Worm (Caenorhabditis elegans) whole organism, L1 larva: Measurements from ENCODE around the gene nlp-2.

Experiments
- C16A3.4 ChIP-seq: fragments of 150-350 bp; optimal IDR thresholded peaks from 2 replicates; lab custom pipeline; 2014; ENCODE audit warnings: missing biosample characterization, missing genetic modification characterization
- C34B4.2 ChIP-seq: sonication (generic microtip); optimal IDR thresholded peaks from 2 replicates; lab custom pipeline; 2017; ENCODE audit warnings: mild to moderate bottlenecking, missing genetic modification characterization, missing compliant biosample characterization
- F16B12.6 ChIP-seq: fragments of 150-350 bp; optimal IDR thresholded peaks from 2 replicates; lab custom pipeline; 2014; ENCODE audit warnings: missing biosample characterization, missing genetic modification characterization
- aha-1 ChIP-seq: fragments of 150-350 bp; optimal IDR thresholded peaks from 2 replicates; lab custom pipeline; 2014; ENCODE audit warnings: missing biosample characterization, missing genetic modification characterization
- aly-2 ChIP-seq: fragments of 150-350 bp; optimal IDR thresholded peaks from 2 replicates; lab custom pipeline; 2014; ENCODE audit warnings: missing biosample characterization, missing genetic modification characterization
- ama-1 ChIP-seq: fragments of 150-350 bp; optimal IDR thresholded peaks from 2 replicates; lab custom pipeline; 2014
- ceh-63 ChIP-seq: fragments of 200-800 bp; sonication (Bioruptor generic); optimal IDR thresholded peaks from 2 replicates; lab custom pipeline; 2018; ENCODE audit warnings: mild to moderate bottlenecking, missing genetic modification characterization, missing compliant biosample characterization
- ceh-88 ChIP-seq: fragments of 200-800 bp; sonication (Bioruptor generic); IDR thresholded peaks from 2 replicates; pipeline ENCODE4 v1.3.6; 2022; ENCODE audit warnings: missing genetic modification characterization, missing compliant biosample characterization
- ces-1 ChIP-seq: fragments of 150-350 bp; optimal IDR thresholded peaks from 2 replicates; lab custom pipeline; 2014; ENCODE audit warnings: missing biosample characterization, missing genetic modification reagents, missing genetic modification characterization
- efl-1 ChIP-seq, 4 experiments: fragments of 150-350 bp; optimal IDR thresholded peaks in 3 of 4; peaks in 1 of 4; 1 replicate in 1 of 4; 2 replicates in 3 of 4; lab custom pipeline; 2014; ENCODE audit warnings: missing biosample characterization in 2 of 4, missing genetic modification characterization in 2 of 4, missing genetic modification reagents in 2 of 4
- egl-13 ChIP-seq: sonication (generic microtip); optimal IDR thresholded peaks from 2 replicates; lab custom pipeline; 2016; ENCODE audit warnings: missing genotype, missing genetic modification reagents, missing genetic modification characterization, missing compliant biosample characterization
- egl-27 ChIP-seq, 2 experiments: fragments of 150-350 bp in 1 of 2; sonication (generic microtip); optimal IDR thresholded peaks; 3 replicates each; lab custom pipeline; 2017 to 2018; ENCODE audit warnings: missing biosample characterization in 2 of 2, missing genetic modification characterization in 2 of 2, missing genetic modification reagents in 2 of 2
- ets-5 ChIP-seq: fragments of 200-800 bp; sonication (Bioruptor generic); IDR thresholded peaks from 2 replicates; pipeline ENCODE4 v1.3.6; 2022; ENCODE audit warnings: missing genetic modification characterization, missing compliant biosample characterization
- fkh-10 ChIP-seq: sonication (generic microtip); optimal IDR thresholded peaks from 2 replicates; lab custom pipeline; 2017; ENCODE audit warnings: missing biosample characterization, missing genetic modification reagents, missing genetic modification characterization
- fkh-4 ChIP-seq: sonication (generic microtip); optimal IDR thresholded peaks from 2 replicates; lab custom pipeline; 2016; ENCODE audit warnings: missing compliant biosample characterization, missing genetic modification characterization, borderline replicate concordance
- fos-1 ChIP-seq: fragments of 150-350 bp; optimal IDR thresholded peaks from 2 replicates; lab custom pipeline; 2014; ENCODE audit warnings: missing biosample characterization, missing genetic modification characterization
- isw-1 ChIP-seq: fragments of 200-800 bp; sonication (Bioruptor generic); IDR thresholded peaks from 2 replicates; pipeline ENCODE4 v1.3.6; 2022; ENCODE audit warnings: missing genetic modification characterization, missing compliant biosample characterization
- jun-1 ChIP-seq: fragments of 150-350 bp; optimal IDR thresholded peaks from 2 replicates; lab custom pipeline; 2014; ENCODE audit warnings: missing biosample characterization, missing genetic modification reagents, missing genetic modification characterization
- lin-15B ChIP-seq: fragments of 150-350 bp; sonication (generic microtip); optimal IDR thresholded peaks from 3 replicates; lab custom pipeline; 2014; ENCODE audit warnings: missing biosample characterization, missing genetic modification characterization
- lin-35 ChIP-seq, 2 experiments: fragments of 150-350 bp; optimal IDR thresholded peaks; 2 replicates each; lab custom pipeline; 2014; ENCODE audit warnings: missing biosample characterization in 2 of 2, missing genetic modification characterization in 2 of 2, missing genetic modification reagents in 2 of 2
- mef-2 ChIP-seq: fragments of 150-350 bp; optimal IDR thresholded peaks from 2 replicates; lab custom pipeline; 2014; ENCODE audit warnings: missing biosample characterization, missing genetic modification characterization
- nhr-11 ChIP-seq: fragments of 150-350 bp; optimal IDR thresholded peaks from 2 replicates; lab custom pipeline; 2014; ENCODE audit warnings: missing biosample characterization, missing genetic modification characterization
- nhr-12 ChIP-seq: sonication (generic microtip); optimal IDR thresholded peaks from 2 replicates; lab custom pipeline; 2017; ENCODE audit warnings: missing biosample characterization, missing genetic modification characterization
- nhr-20 ChIP-seq: sonication (generic microtip); optimal IDR thresholded peaks from 2 replicates; lab custom pipeline; 2016; ENCODE audit warnings: mild to moderate bottlenecking, missing genetic modification characterization, missing compliant biosample characterization
- nhr-237 ChIP-seq: fragments of 150-350 bp; optimal IDR thresholded peaks from 2 replicates; lab custom pipeline; 2014; ENCODE audit warnings: missing biosample characterization, missing genetic modification characterization
- nhr-76 ChIP-seq: sonication (generic microtip); optimal IDR thresholded peaks from 2 replicates; lab custom pipeline; 2017; ENCODE audit warnings: missing biosample characterization, missing genetic modification characterization
- nhr-85 ChIP-seq: sonication (generic microtip); peaks from one replicate; lab custom pipeline; 2016; ENCODE audit warnings: missing genetic modification characterization, inconsistent platforms, missing compliant biosample characterization
- nhr-90 ChIP-seq: sonication (generic microtip); optimal IDR thresholded peaks from 2 replicates; lab custom pipeline; 2016; ENCODE audit warnings: mild to moderate bottlenecking, missing genetic modification characterization, missing compliant biosample characterization; ENCODE audit not compliant: poor library complexity
- snpc-4 ChIP-seq: fragments of 150-350 bp; optimal IDR thresholded peaks from 2 replicates; lab custom pipeline; 2014; ENCODE audit warnings: missing biosample characterization, missing genetic modification characterization
- snu-23 ChIP-seq: sonication (generic microtip); optimal IDR thresholded peaks from 2 replicates; lab custom pipeline; 2016; ENCODE audit warnings: missing genetic modification characterization, missing compliant biosample characterization
- sox-4 ChIP-seq: sonication (generic microtip); optimal IDR thresholded peaks from 2 replicates; lab custom pipeline; 2016; ENCODE audit warnings: missing genetic modification characterization, missing compliant biosample characterization
- sptf-1 ChIP-seq: fragments of 150-350 bp; optimal IDR thresholded peaks from 2 replicates; lab custom pipeline; 2014; ENCODE audit warnings: missing biosample characterization, missing genetic modification characterization
- sup-37 ChIP-seq: fragments of 200-800 bp; sonication (Bioruptor generic); optimal IDR thresholded peaks from 2 replicates; lab custom pipeline; 2018; ENCODE audit warnings: mild to moderate bottlenecking, missing genetic modification characterization, missing compliant biosample characterization
- swsn-7 ChIP-seq: sonication (generic microtip); optimal IDR thresholded peaks from 2 replicates; lab custom pipeline; 2016; ENCODE audit warnings: missing genetic modification characterization, missing compliant biosample characterization
- tlp-1 ChIP-seq: fragments of 150-350 bp; optimal IDR thresholded peaks from 2 replicates; lab custom pipeline; 2014; ENCODE audit warnings: missing biosample characterization, missing genetic modification characterization
- unc-30 ChIP-seq: sonication (generic microtip); optimal IDR thresholded peaks from 2 replicates; lab custom pipeline; 2017; ENCODE audit warnings: missing biosample characterization, missing genetic modification characterization
- unc-62 ChIP-seq: fragments of 150-350 bp; optimal IDR thresholded peaks from 2 replicates; lab custom pipeline; 2014; ENCODE audit warnings: missing biosample characterization, missing genetic modification reagents, missing genetic modification characterization
- unc-86 ChIP-seq: sonication (generic microtip); optimal IDR thresholded peaks from 2 replicates; lab custom pipeline; 2016; ENCODE audit warnings: missing genetic modification characterization, missing compliant biosample characterization
- unc-98 ChIP-seq: fragments of 200-800 bp; sonication (Bioruptor generic); IDR thresholded peaks from 2 replicates; pipeline ENCODE4 v1.3.6; 2022; ENCODE audit warnings: missing genetic modification characterization, missing compliant biosample characterization
- zag-1 ChIP-seq: fragments of 150-350 bp; optimal IDR thresholded peaks from 2 replicates; lab custom pipeline; 2014; ENCODE audit warnings: missing biosample characterization, missing genetic modification characterization

nlp-2 gene

DNA sequence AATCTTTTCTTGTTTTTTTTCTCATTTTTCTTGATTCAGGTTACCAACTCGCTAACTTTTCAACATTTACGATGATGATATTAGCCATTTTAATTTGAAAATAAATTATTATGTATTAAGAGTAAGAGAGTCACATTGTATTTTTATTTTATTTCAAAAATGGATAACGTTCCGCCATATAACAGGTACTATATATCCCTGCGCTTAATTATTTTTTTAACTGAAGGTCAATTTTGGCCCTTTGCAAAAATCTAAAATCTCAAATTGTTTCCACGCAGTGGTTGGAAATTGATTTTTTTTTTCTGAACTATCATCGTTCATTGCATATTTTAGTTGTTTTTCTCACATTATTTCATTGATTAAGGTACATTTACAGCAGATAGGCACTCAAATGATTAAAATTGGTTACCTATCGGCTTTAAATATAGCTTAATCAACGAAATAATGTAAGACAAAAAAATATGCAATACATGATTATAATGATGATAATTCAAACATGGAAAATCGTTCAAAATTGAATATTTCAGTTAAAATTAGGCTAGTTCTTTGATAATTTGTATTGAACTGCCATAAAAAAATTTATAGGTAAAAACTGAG is 20.2 kb upstream of the nlp-2 start (continued):
- peak; percentile 97 for TF ChIP-seq nhr-90 (tag; lab: Kevin White, UChicago)
- TF ChIP-seq nhr-11 (tag; lab: Kevin White, UChicago), result peak; percentile 96
- TF ChIP-seq aly-2 (tag; lab: Kevin White, UChicago), result peak; percentile 50
- no peak for TF ChIP-seq mef-2
- TF ChIP-seq sptf-1, result no peak
- TF ChIP-seq unc-98 (GFP tag; lab: Robert Waterston, UW), result no peak
- TF ChIP-seq unc-86 (tag; lab: Kevin White, UChicago), result no peak
- TF ChIP-seq snpc-4 (tag; lab: Kevin White, UChicago), result peak; percentile 67
- peak; percentile 78 for TF ChIP-seq fos-1 (tag; lab: Kevin White, UChicago)
- TF ChIP-seq sox-4 (tag; lab: Kevin White, UChicago), result peak; percentile 88
- no peak for TF ChIP-seq nhr-76 (tag; lab: Kevin White, UChicago)
- no peak for TF ChIP-seq egl-27 (tag; optimal IDR thresholded peaks at IDR 0.05; lab: Kevin White, UChicago)
- peak; percentile 78 for TF ChIP-seq fkh-10 (GFP tag; lab: Kevin White, UChicago)
- TF ChIP-seq swsn-7 (tag; lab: Kevin White, UChicago), result peak; percentile 79
- no peak for TF ChIP-seq fkh-4 (tag; lab: Kevin White, UChicago)
- TF ChIP-seq C16A3.4 (tag; lab: Kevin White, UChicago), result peak; percentile 85
- peak; percentile 90 for TF ChIP-seq nhr-237
- TF ChIP-seq C34B4.2 (tag; lab: Kevin White, UChicago), result no peak
- TF ChIP-seq F16B12.6, result no peak
- no peak for TF ChIP-seq unc-30 (tag; lab: Kevin White, UChicago)
- peak; percentile 48 for TF ChIP-seq isw-1 (GFP tag; lab: Robert Waterston, UW)
- peak; percentile 31 for TF ChIP-seq sup-37
- TF ChIP-seq nhr-12 (tag; lab: Kevin White, UChicago), result peak; percentile 44
- TF ChIP-seq ceh-63 (GFP tag; lab: Kevin White, UChicago), result no peak
- peak; percentile 95 for TF ChIP-seq snu-23 (GFP tag; lab: Kevin White, UChicago)
- TF ChIP-seq aha-1 (tag; lab: Kevin White, UChicago), result no peak
- no peak for TF ChIP-seq lin-15B (tag; lab: Kevin White, UChicago)
- peak; percentile 94 for TF ChIP-seq jun-1 (tag; lab: Kevin White, UChicago)
- TF ChIP-seq tlp-1 (tag; lab: Kevin White, UChicago), result no peak
- TF ChIP-seq egl-13 (tag; lab: Kevin White, UChicago), result peak; percentile 61
- no peak for TF ChIP-seq unc-62
- TF ChIP-seq ceh-88 (GFP tag; lab: Robert Waterston, UW), result peak; percentile 81
- peak; percentile 87 for TF ChIP-seq nhr-20 (tag; lab: Kevin White, UChicago)
- peak; percentile 94 for TF ChIP-seq nhr-85 (tag; lab: Kevin White, UChicago)

DNA sequence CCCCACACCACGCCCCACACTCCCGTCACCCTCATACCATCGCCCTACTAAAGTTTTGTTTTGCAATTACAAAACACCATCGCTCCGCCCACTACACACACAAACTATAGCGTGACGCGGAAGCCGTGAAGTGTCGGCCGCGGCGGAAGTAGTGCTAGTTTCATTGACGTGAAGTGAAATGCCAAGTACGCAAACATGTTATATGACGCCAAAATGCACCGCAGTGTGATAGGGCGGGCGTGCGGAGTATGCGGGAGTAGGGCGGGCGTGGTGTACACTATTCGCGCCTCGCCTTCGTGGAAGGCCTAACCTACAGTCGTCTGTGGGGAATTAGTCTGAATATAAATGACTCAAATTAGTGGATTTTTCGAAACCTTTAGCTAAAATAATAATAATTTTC is 18.3 kb upstream of the nlp-2 start:
- TF ChIP-seq snpc-4 (tag; lab: Kevin White, UChicago), result peak; percentile 65
- TF ChIP-seq ceh-88 (GFP tag; lab: Robert Waterston, UW), result no peak

DNA sequence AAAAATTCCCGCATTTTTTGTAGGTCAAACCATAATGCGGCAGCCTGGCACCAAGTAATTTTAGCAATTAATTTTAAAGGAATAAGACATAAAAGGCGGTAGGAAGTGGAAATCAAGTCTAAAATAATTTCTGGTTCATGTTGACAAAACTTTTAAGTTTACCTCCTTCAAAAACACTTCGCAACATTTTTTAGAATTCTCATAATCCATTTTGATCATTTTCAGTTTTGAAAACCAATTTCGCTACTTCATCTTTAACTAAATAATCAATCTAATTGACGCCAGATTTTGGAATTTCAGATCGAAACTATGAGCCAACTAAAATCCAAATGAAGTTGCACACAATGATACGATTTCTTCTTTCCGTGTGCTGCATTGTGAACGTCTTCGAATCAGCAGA is 15.2 kb upstream of the nlp-2 start, which contains the start of gene lgc-40:
lgc-40 (plus strand) TSS at position 301 of the 400 bp plus-strand sequence.
- no peak for TF ChIP-seq efl-1 (optimal IDR thresholded peaks at IDR 0.05; lab: Kevin White, UChicago)
- peak in 1 of 2 experiments; percentile 73 for TF ChIP-seq efl-1 (GFP tag; optimal IDR thresholded peaks at IDR 0.05 in 1 of 2; lab: Kevin White, UChicago)
- no peak for TF ChIP-seq ets-5 (GFP tag; lab: Robert Waterston, UW)

- TF ChIP-seq nhr-20 (tag; lab: Kevin White, UChicago) (no peak), sup-37 (no peak), swsn-7 (tag; lab: Kevin White, UChicago) (no peak), C34B4.2 (tag; lab: Kevin White, UChicago) (no peak), ces-1 (GFP tag; lab: Kevin White, UChicago) (no peak), zag-1 (tag; lab: Kevin White, UChicago) (no peak), nhr-76 (tag; lab: Kevin White, UChicago) (no peak), sox-4 (tag; lab: Kevin White, UChicago) (no peak), ama-1 (lab: Kevin White, UChicago) (no peak), lin-35 (GFP tag; optimal IDR thresholded peaks at IDR 0.05; lab: Kevin White, UChicago) (no peak), sptf-1 (no peak)
Measured at ce11 chrX:2352929-2353328, 8.4 kb upstream of the nlp-2 start.
